Fruit fly (Drosophila melanogaster) whole organism, embryonic: Measurements from ENCODE around the gene CG8562.
A peak's percentile ranks its signal among the peaks of the same experiment; 100 is the strongest.

Experiments used
- ATbp ChIP-seq: fragments of 200-800 bp; sonication (Bioruptor generic); optimal IDR thresholded peaks from 2 replicates; lab custom pipeline; 2017; ENCODE audit warnings: missing biosample characterization, mild to moderate bottlenecking, missing genetic modification characterization, missing genetic modification reagents
- Asciz ChIP-seq: fragments of 200-800 bp; sonication (Bioruptor generic); optimal IDR thresholded peaks from 2 replicates; lab custom pipeline; 2017; ENCODE audit warnings: missing biosample characterization, mild to moderate bottlenecking, missing genetic modification characterization, missing genetic modification reagents
- Awh ChIP-seq: fragments of 200-800 bp; sonication (Bioruptor generic); IDR thresholded peaks from 2 replicates; pipeline ENCODE4, ENCODE4 v1.3.6; 2022; ENCODE audit warnings: missing biosample characterization, missing genetic modification characterization
- CG10565 ChIP-seq: fragments of 200-800 bp; sonication (Bioruptor generic); optimal IDR thresholded peaks from 3 replicates; lab custom pipeline; 2016; ENCODE audit warnings: missing biosample characterization, mild to moderate bottlenecking, missing genetic modification characterization
- CG10979 ChIP-seq: fragments of 200-800 bp; sonication (Bioruptor generic); optimal IDR thresholded peaks from 2 replicates; lab custom pipeline; 2018; ENCODE audit warnings: missing biosample characterization, mild to moderate bottlenecking, missing genetic modification characterization, moderate library complexity
- CG12659 ChIP-seq: fragments of 200-800 bp; sonication (Bioruptor generic); optimal IDR thresholded peaks from 3 replicates; lab custom pipeline; 2017; ENCODE audit warnings: mild to moderate bottlenecking, missing biosample characterization, missing genetic modification reagents, missing genetic modification characterization
- CG12942 ChIP-seq: fragments of 200-800 bp; sonication (Bioruptor generic); optimal IDR thresholded peaks from 3 replicates; lab custom pipeline; 2016; ENCODE audit warnings: missing biosample characterization, missing genetic modification characterization
- CG13624 ChIP-seq: fragments of 200-800 bp; sonication (Bioruptor generic); optimal IDR thresholded peaks from 2 replicates; lab custom pipeline; 2016; ENCODE audit warnings: missing biosample characterization, missing genetic modification characterization
- CG13894 ChIP-seq: fragments of 200-800 bp; sonication (Bioruptor generic); optimal IDR thresholded peaks from 3 replicates; lab custom pipeline; 2018; ENCODE audit warnings: missing biosample characterization, mild to moderate bottlenecking, missing genetic modification characterization, moderate library complexity
- CG1529 ChIP-seq: fragments of 200-800 bp; sonication (Bioruptor generic); optimal IDR thresholded peaks from 3 replicates; lab custom pipeline; 2018; ENCODE audit warnings: missing biosample characterization, missing genetic modification characterization
- CG17328 ChIP-seq: fragments of 200-800 bp; sonication (Bioruptor generic); IDR thresholded peaks from 2 replicates; pipeline ENCODE4 v1.3.6; 2022; ENCODE audit warnings: missing biosample characterization, missing genetic modification characterization
- CG17612 ChIP-seq: fragments of 200-800 bp; sonication (Bioruptor generic); IDR thresholded peaks from 2 replicates; pipeline ENCODE4 v1.3.6; 2022; ENCODE audit warnings: missing biosample characterization, missing genetic modification characterization
- CG2889 ChIP-seq: fragments of 200-800 bp; sonication (Bioruptor generic); IDR thresholded peaks from 3 replicates; pipeline ENCODE4 v1.3.6; 2022; ENCODE audit warnings: missing biosample characterization, missing genetic modification characterization
- CG30431 ChIP-seq: fragments of 200-800 bp; sonication (Bioruptor generic); optimal IDR thresholded peaks from 2 replicates; lab custom pipeline; 2017; ENCODE audit warnings: missing biosample characterization, missing genetic modification characterization
- CG7786 ChIP-seq: fragments of 200-800 bp; sonication (Bioruptor generic); optimal IDR thresholded peaks from 2 replicates; lab custom pipeline; 2016; ENCODE audit warnings: missing biosample characterization, missing genetic modification characterization
- CG7987 ChIP-seq: fragments of 200-800 bp; sonication (Bioruptor generic); optimal IDR thresholded peaks from 2 replicates; lab custom pipeline; 2018; ENCODE audit warnings: missing biosample characterization, mild to moderate bottlenecking, missing genetic modification characterization, moderate library complexity
- CG8388 ChIP-seq: fragments of 200-800 bp; sonication (Bioruptor generic); optimal IDR thresholded peaks from 2 replicates; lab custom pipeline; 2019; ENCODE audit warnings: missing biosample characterization, mild to moderate bottlenecking, missing genetic modification characterization, moderate library complexity
- CG8924 ChIP-seq: fragments of 200-800 bp; optimal IDR thresholded peaks from 3 replicates; lab custom pipeline; 2019; ENCODE audit warnings: missing biosample characterization, mild to moderate bottlenecking, missing genetic modification characterization, moderate library complexity
- Dek ChIP-seq: fragments of 200-800 bp; sonication (Bioruptor generic); optimal IDR thresholded peaks from 3 replicates; lab custom pipeline; 2019; ENCODE audit warnings: missing biosample characterization, mild to moderate bottlenecking, missing genetic modification characterization, moderate library complexity
- Eip74EF ChIP-seq, 2 experiments: fragments of 200-800 bp in 1 of 2; fragments of >200 bp in 1 of 2; sonication (Bioruptor generic) in 1 of 2; optimal IDR thresholded peaks; 2 replicates each; lab custom pipeline; 2017 to 2019; ENCODE audit warnings: missing biosample characterization in 2 of 2, missing genetic modification characterization in 2 of 2, mild to moderate bottlenecking in 1 of 2, moderate library complexity in 1 of 2
- Hand ChIP-seq: fragments of 200-800 bp; sonication (Bioruptor generic); optimal IDR thresholded peaks from 2 replicates; lab custom pipeline; 2017; ENCODE audit warnings: mild to moderate bottlenecking, missing biosample characterization, missing genetic modification reagents, missing genetic modification characterization
- HmgZ ChIP-seq: fragments of 200-800 bp; sonication (Bioruptor generic); optimal IDR thresholded peaks from 2 replicates; lab custom pipeline; 2018; ENCODE audit warnings: missing biosample characterization, mild to moderate bottlenecking, missing genetic modification characterization
- Lpt ChIP-seq: fragments of >200 bp; optimal IDR thresholded peaks from 2 replicates; lab custom pipeline; 2018; ENCODE audit warnings: missing biosample characterization, missing genetic modification characterization
- NC2α ChIP-seq: fragments of 200-800 bp; sonication (Bioruptor generic); optimal IDR thresholded peaks from 2 replicates; lab custom pipeline; 2016; ENCODE audit warnings: missing biosample characterization, missing genetic modification characterization
- Nf-YC ChIP-seq: fragments of 200-800 bp; optimal IDR thresholded peaks from 3 replicates; lab custom pipeline; 2019; ENCODE audit warnings: missing biosample characterization, mild to moderate bottlenecking, missing genetic modification characterization, moderate library complexity
- Poxn ChIP-seq: fragments of 200-800 bp; sonication (Bioruptor generic); IDR thresholded peaks from 2 replicates; pipeline ENCODE4 v1.3.6; 2022; ENCODE audit warnings: missing biosample characterization, missing genetic modification characterization
- Rx ChIP-seq: fragments of 200-800 bp; sonication (Bioruptor generic); IDR thresholded peaks from 2 replicates; pipeline ENCODE4 v1.3.6; 2022; ENCODE audit warnings: missing biosample characterization, missing genetic modification characterization
- Sry-δ ChIP-seq: fragments of 200-800 bp; sonication (Bioruptor generic); optimal IDR thresholded peaks from 2 replicates; lab custom pipeline; 2016; ENCODE audit warnings: missing biosample characterization, missing genetic modification characterization
- Taf1 ChIP-seq: fragments of 200-800 bp; sonication (Bioruptor generic); IDR thresholded peaks from 2 replicates; pipeline ENCODE4 v1.3.6; 2022; ENCODE audit warnings: missing biosample characterization, missing genetic modification characterization
- Tbp ChIP-seq: fragments of >200 bp; optimal IDR thresholded peaks from 2 replicates; lab custom pipeline; 2018; ENCODE audit warnings: missing biosample characterization, missing genetic modification characterization
- aop ChIP-seq: fragments of 200-800 bp; sonication (Bioruptor generic); IDR thresholded peaks from 2 replicates; pipeline ENCODE4 v1.3.6; 2022; ENCODE audit warnings: missing biosample characterization, missing genetic modification characterization
- ato ChIP-seq: fragments of 200-800 bp; sonication (Bioruptor generic); IDR thresholded peaks from 2 replicates; pipeline ENCODE4 v1.3.6; 2022; ENCODE audit warnings: missing biosample characterization, missing genetic modification characterization; ENCODE audit not compliant: partially characterized antibody
- bcd ChIP-seq: fragments of 200-800 bp; sonication (Bioruptor generic); optimal IDR thresholded peaks from 2 replicates; lab custom pipeline; 2017; ENCODE audit warnings: missing biosample characterization, mild to moderate bottlenecking, missing genetic modification characterization
- chm ChIP-seq: fragments of 200-800 bp; sonication (Bioruptor generic); IDR thresholded peaks from 2 replicates; pipeline ENCODE4 v1.3.6; 2022; ENCODE audit warnings: missing biosample characterization, missing genetic modification characterization
- chn ChIP-seq: fragments of 200-800 bp; sonication (Bioruptor generic); optimal IDR thresholded peaks from 2 replicates; lab custom pipeline; 2016; ENCODE audit warnings: missing biosample characterization, missing genetic modification characterization
- dm ChIP-seq: fragments of 200-800 bp; sonication (Bioruptor generic); optimal IDR thresholded peaks from 3 replicates; lab custom pipeline; 2016; ENCODE audit warnings: missing biosample characterization, missing genetic modification characterization
- fru ChIP-seq: fragments of >200 bp; optimal IDR thresholded peaks from 2 replicates; lab custom pipeline; 2017
- hth ChIP-seq: fragments of >200 bp; optimal IDR thresholded peaks from 2 replicates; lab custom pipeline; 2017; ENCODE audit warnings: inconsistent platforms
- ind ChIP-seq: fragments of 200-800 bp; sonication (Bioruptor generic); optimal IDR thresholded peaks from 3 replicates; lab custom pipeline; 2016; ENCODE audit warnings: missing biosample characterization, missing genetic modification characterization
- inv ChIP-seq: fragments of 200-800 bp; sonication (Bioruptor generic); IDR thresholded peaks from 2 replicates; pipeline ENCODE4 v1.3.6; 2022; ENCODE audit warnings: missing biosample characterization, missing genetic modification characterization; ENCODE audit not compliant: partially characterized antibody
- lab ChIP-seq: fragments of 200-800 bp; sonication (Bioruptor generic); optimal IDR thresholded peaks from 3 replicates; lab custom pipeline; 2017; ENCODE audit warnings: missing biosample characterization, missing genetic modification characterization, mild to moderate bottlenecking, moderate library complexity, missing genetic modification reagents
- lov ChIP-seq, 2 experiments: fragments of 200-800 bp in 1 of 2; fragments of >200 bp in 1 of 2; sonication (Bioruptor generic) in 1 of 2; IDR thresholded peaks in 1 of 2; optimal IDR thresholded peaks in 1 of 2; 2 replicates in 1 of 2; 3 replicates in 1 of 2; pipeline versions ENCODE4 v1.3.6 to Lab custom; 2017 to 2022; ENCODE audit warnings: missing biosample characterization in 1 of 2, missing genetic modification characterization in 1 of 2
- maf-S ChIP-seq: fragments of 200-800 bp; sonication (Bioruptor generic); optimal IDR thresholded peaks from 2 replicates; lab custom pipeline; 2016; ENCODE audit warnings: missing biosample characterization, missing genetic modification characterization
- onecut ChIP-seq: fragments of 200-800 bp; sonication (Bioruptor generic); IDR thresholded peaks from 2 replicates; pipeline ENCODE4 v1.3.6; 2022; ENCODE audit warnings: missing biosample characterization, missing genetic modification characterization
- pnt ChIP-seq: fragments of 200-800 bp; sonication (Bioruptor generic); optimal IDR thresholded peaks from 3 replicates; lab custom pipeline; 2016; ENCODE audit warnings: missing biosample characterization, missing genetic modification characterization
- salm ChIP-seq: fragments of 200-800 bp; sonication (Bioruptor generic); optimal IDR thresholded peaks from 2 replicates; lab custom pipeline; 2018; ENCODE audit warnings: missing biosample characterization, mild to moderate bottlenecking, missing genetic modification characterization
- sna ChIP-seq: fragments of 200-800 bp; sonication (Bioruptor generic); IDR thresholded peaks from 2 replicates; pipeline ENCODE4 v1.3.6; 2022; ENCODE audit warnings: missing biosample characterization, missing genetic modification characterization; ENCODE audit not compliant: partially characterized antibody
- trem ChIP-seq: fragments of 200-800 bp; optimal IDR thresholded peaks from 3 replicates; lab custom pipeline; 2019; ENCODE audit warnings: missing biosample characterization, mild to moderate bottlenecking, missing genetic modification characterization, moderate library complexity
- unc-4 ChIP-seq: fragments of 200-800 bp; sonication (Bioruptor generic); IDR thresholded peaks from 2 replicates; pipeline ENCODE4 v1.3.6; 2022; ENCODE audit warnings: missing biosample characterization, missing genetic modification characterization; ENCODE audit not compliant: partially characterized antibody
- unpg ChIP-seq: fragments of 200-800 bp; sonication (Bioruptor generic); optimal IDR thresholded peaks from 3 replicates; lab custom pipeline; 2018; ENCODE audit warnings: missing biosample characterization, mild to moderate bottlenecking, missing genetic modification characterization, moderate library complexity
- wor ChIP-seq: fragments of 200-800 bp; sonication (Bioruptor generic); IDR thresholded peaks from 2 replicates; pipeline ENCODE4 v1.3.6; 2022; ENCODE audit warnings: missing biosample characterization, missing genetic modification characterization

CG8562 gene

dm6 chr3L:7359827-7360323 lies 38.2 kb upstream of the CG8562 start, which contains the start of gene pst (continued):
- TF ChIP-seq CG30431 (GFP tag; lab: Kevin White, UChicago) = no peak
- TF ChIP-seq Lpt (GFP tag; lab: Kevin White, UChicago) = no peak
- no peak for TF ChIP-seq ATbp
- no peak for TF ChIP-seq CG10565 (GFP tag; lab: Kevin White, UChicago)
- no peak for TF ChIP-seq sna (GFP tag; lab: Robert Waterston, UW)
- TF ChIP-seq chn = no peak
- peak in 1 of 2 experiments; percentile 68 for TF ChIP-seq Eip74EF (GFP tag; optimal IDR thresholded peaks at IDR 0.05; lab: Kevin White, UChicago)
- no peak for TF ChIP-seq bcd
- no peak; the same call in 2 of the 3 replicates for TF ChIP-seq CG2889 (GFP tag; lab: Robert Waterston, UW)
- no peak for TF ChIP-seq CG12942 (GFP tag; lab: Kevin White, UChicago)
- no peak for TF ChIP-seq unpg
- no peak for TF ChIP-seq pnt (GFP tag; lab: Kevin White, UChicago)
- peak; percentile 21 for TF ChIP-seq Asciz (GFP tag; lab: Kevin White, UChicago)
- peak; percentile 20 for TF ChIP-seq CG7786 (GFP tag; lab: Kevin White, UChicago)
- TF ChIP-seq CG8388 (GFP tag; lab: Kevin White, UChicago) = no peak
- peak; percentile 45 for TF ChIP-seq CG13894 (tag; lab: Kevin White, UChicago)
- no peak for TF ChIP-seq lov (optimal IDR thresholded peaks at IDR 0.05; lab: Kevin White, UChicago)
- TF ChIP-seq lov (GFP tag; IDR thresholded peaks at IDR 0.05; lab: Robert Waterston, UW) = no peak; the same call in 2 of the 3 replicates
- TF ChIP-seq ato (GFP tag; lab: Robert Waterston, UW) = no peak; the same call in 1 of the 2 replicates
- peak; percentile 9; the same call in 1 of the 2 replicates for TF ChIP-seq onecut (GFP tag; lab: Robert Waterston, UW)
- no peak for TF ChIP-seq inv (GFP tag; lab: Robert Waterston, UW)
- no peak for TF ChIP-seq Tbp (GFP tag; lab: Kevin White, UChicago)
- no peak for TF ChIP-seq salm
- no peak for TF ChIP-seq aop (GFP tag; lab: Robert Waterston, UW)
- TF ChIP-seq Rx (GFP tag; lab: Robert Waterston, UW) = no peak
- TF ChIP-seq NC2α (GFP tag; lab: Kevin White, UChicago) = peak; percentile 14
- TF ChIP-seq CG1529 (GFP tag; lab: Kevin White, UChicago) = no peak
- TF ChIP-seq hth (lab: Kevin White, UChicago) = no peak
- no peak for TF ChIP-seq maf-S (GFP tag; lab: Kevin White, UChicago)
- no peak for TF ChIP-seq unc-4 (GFP tag; lab: Robert Waterston, UW)
- TF ChIP-seq ind (GFP tag; lab: Kevin White, UChicago) = no peak
- no peak for TF ChIP-seq fru (lab: Kevin White, UChicago)
- no peak for TF ChIP-seq Nf-YC (tag; lab: Kevin White, UChicago)
- peak; percentile 81 for TF ChIP-seq chm
- TF ChIP-seq CG10979 (tag; lab: Kevin White, UChicago) = no peak
- 0 out of 2 replicates have a peak, but pooled peaks have one; percentile 8 for TF ChIP-seq Awh (GFP tag; lab: Robert Waterston, UW)
- peak; percentile 35 for TF ChIP-seq Dek (tag; lab: Kevin White, UChicago)
- TF ChIP-seq dm (GFP tag; lab: Kevin White, UChicago) = no peak
- no peak for TF ChIP-seq Sry-δ
- TF ChIP-seq wor (GFP tag; lab: Robert Waterston, UW) = no peak
- TF ChIP-seq CG12659 (GFP tag; lab: Kevin White, UChicago) = no peak
- TF ChIP-seq CG17328 (GFP tag; lab: Robert Waterston, UW) = 0 out of 2 replicates have a peak, but pooled peaks have one; percentile 9
- no peak for TF ChIP-seq CG17612 (GFP tag; lab: Robert Waterston, UW)
- no peak for TF ChIP-seq Taf1 (GFP tag; lab: Robert Waterston, UW)
- no peak for TF ChIP-seq CG8924 (tag; lab: Kevin White, UChicago)
- peak; percentile 10 for TF ChIP-seq CG7987 (GFP tag; lab: Kevin White, UChicago)
- peak; percentile 11 for TF ChIP-seq HmgZ (tag; lab: Kevin White, UChicago)
- TF ChIP-seq Hand (GFP tag; lab: Kevin White, UChicago) = peak; percentile 46
- TF ChIP-seq lab (GFP tag; lab: Kevin White, UChicago) = peak; percentile 69
- TF ChIP-seq trem (tag; lab: Kevin White, UChicago) = no peak
- peak; percentile 63 for TF ChIP-seq CG13624
- no peak for TF ChIP-seq Poxn
